Fruit fly (Drosophila melanogaster) whole organism, embryonic: ENCODE data around the gene scramb2.

Source experiments
- Abd-B ChIP-seq: fragments of 200-800 bp; sonication (Bioruptor generic); optimal IDR thresholded peaks from 2 replicates; lab custom pipeline; 2018; ENCODE audit warnings: missing biosample characterization, mild to moderate bottlenecking, missing genetic modification characterization, moderate library complexity
- Ada2b ChIP-seq: fragments of 200-800 bp; sonication (Bioruptor generic); IDR thresholded peaks from 2 replicates; pipeline ENCODE4 v1.3.6; 2022; ENCODE audit warnings: missing biosample characterization, missing genetic modification characterization
- Adf1 ChIP-seq: fragments of 200-800 bp; sonication (Bioruptor generic); IDR thresholded peaks from 2 replicates; pipeline ENCODE4 v1.3.6; 2022; ENCODE audit warnings: missing biosample characterization, missing genetic modification characterization
- CG10274 ChIP-seq: fragments of 200-800 bp; sonication (Bioruptor generic); optimal IDR thresholded peaks from 3 replicates; lab custom pipeline; 2017; ENCODE audit warnings: missing biosample characterization, mild to moderate bottlenecking, missing genetic modification characterization
- CG10979 ChIP-seq: fragments of 200-800 bp; sonication (Bioruptor generic); optimal IDR thresholded peaks from 2 replicates; lab custom pipeline; 2018; ENCODE audit warnings: missing biosample characterization, mild to moderate bottlenecking, missing genetic modification characterization, moderate library complexity
- CG11085 ChIP-seq: fragments of 200-800 bp; sonication (Bioruptor generic); IDR thresholded peaks from 2 replicates; pipeline ENCODE4 v1.3.6; 2022; ENCODE audit warnings: missing biosample characterization, missing genetic modification characterization
- CG11723 ChIP-seq: fragments of 200-800 bp; sonication (Bioruptor generic); optimal IDR thresholded peaks from 2 replicates; lab custom pipeline; 2017; ENCODE audit warnings: missing biosample characterization, mild to moderate bottlenecking, missing genetic modification characterization
- CG1233 ChIP-seq: fragments of 200-800 bp; sonication (Bioruptor generic); optimal IDR thresholded peaks from 4 replicates; lab custom pipeline; 2018; ENCODE audit warnings: missing biosample characterization, mild to moderate bottlenecking, missing genetic modification characterization
- CG12769 ChIP-seq: fragments of 200-800 bp; sonication (Bioruptor generic); optimal IDR thresholded peaks from 2 replicates; lab custom pipeline; 2019; ENCODE audit warnings: missing biosample characterization, mild to moderate bottlenecking, missing genetic modification characterization, moderate library complexity
- CG13894 ChIP-seq: fragments of 200-800 bp; sonication (Bioruptor generic); optimal IDR thresholded peaks from 3 replicates; lab custom pipeline; 2018; ENCODE audit warnings: missing biosample characterization, mild to moderate bottlenecking, missing genetic modification characterization, moderate library complexity
- CG16863 ChIP-seq: fragments of 200-800 bp; sonication (Bioruptor generic); optimal IDR thresholded peaks from 3 replicates; lab custom pipeline; 2016; ENCODE audit warnings: missing biosample characterization, missing genetic modification characterization
- CG18262 ChIP-seq: fragments of 200-800 bp; optimal IDR thresholded peaks from 3 replicates; lab custom pipeline; 2019; ENCODE audit warnings: missing biosample characterization, mild to moderate bottlenecking, missing genetic modification characterization, moderate library complexity
- CG2116 ChIP-seq: fragments of 200-800 bp; sonication (Bioruptor generic); optimal IDR thresholded peaks from 3 replicates; lab custom pipeline; 2018; ENCODE audit warnings: missing biosample characterization, mild to moderate bottlenecking, missing genetic modification characterization
- CG2120 ChIP-seq: fragments of 200-800 bp; sonication (Bioruptor generic); optimal IDR thresholded peaks from 3 replicates; lab custom pipeline; 2016; ENCODE audit warnings: missing biosample characterization, missing genetic modification characterization
- CG30403 ChIP-seq: fragments of 200-800 bp; sonication (Bioruptor generic); optimal IDR thresholded peaks from 3 replicates; lab custom pipeline; 2016; ENCODE audit warnings: missing biosample characterization, missing genetic modification characterization
- CG31365 ChIP-seq: fragments of 200-800 bp; sonication (Bioruptor generic); optimal IDR thresholded peaks from 2 replicates; lab custom pipeline; 2018; ENCODE audit warnings: missing biosample characterization, mild to moderate bottlenecking, missing genetic modification characterization
- CG34376 ChIP-seq: fragments of 200-800 bp; sonication (Bioruptor generic); optimal IDR thresholded peaks from 2 replicates; lab custom pipeline; 2018; ENCODE audit warnings: missing biosample characterization, mild to moderate bottlenecking, missing genetic modification characterization
- CG4854 ChIP-seq: fragments of 200-800 bp; sonication (Bioruptor generic); optimal IDR thresholded peaks from 2 replicates; lab custom pipeline; 2016; ENCODE audit warnings: missing biosample characterization, missing genetic modification characterization, inconsistent platforms
- CG5245 ChIP-seq: fragments of 200-800 bp; sonication (Bioruptor generic); optimal IDR thresholded peaks from 3 replicates; lab custom pipeline; 2016; ENCODE audit warnings: missing biosample characterization, missing genetic modification characterization
- CG7556 ChIP-seq: fragments of 200-800 bp; sonication (Bioruptor generic); optimal IDR thresholded peaks from 2 replicates; lab custom pipeline; 2017; ENCODE audit warnings: missing biosample characterization, mild to moderate bottlenecking, missing genetic modification characterization
- CG8944 ChIP-seq: fragments of 200-800 bp; sonication (Bioruptor generic); optimal IDR thresholded peaks from 3 replicates; lab custom pipeline; 2016; ENCODE audit warnings: missing biosample characterization, missing genetic modification characterization
- CG9437 ChIP-seq: fragments of 200-800 bp; sonication (Bioruptor generic); optimal IDR thresholded peaks from 2 replicates; lab custom pipeline; 2018; ENCODE audit warnings: missing biosample characterization, mild to moderate bottlenecking, missing genetic modification characterization
- Dfd ChIP-seq, 2 experiments: fragments of >200 bp; optimal IDR thresholded peaks; 2 replicates each; lab custom pipeline; 2017; ENCODE audit warnings: missing biosample characterization in 2 of 2, missing genetic modification characterization in 2 of 2
- HmgZ ChIP-seq: fragments of 200-800 bp; sonication (Bioruptor generic); optimal IDR thresholded peaks from 2 replicates; lab custom pipeline; 2018; ENCODE audit warnings: missing biosample characterization, mild to moderate bottlenecking, missing genetic modification characterization
- Hr78 ChIP-seq, 2 experiments: fragments of 200-800 bp in 1 of 2; fragments of >200 bp in 1 of 2; sonication (Bioruptor generic) in 1 of 2; optimal IDR thresholded peaks; 2 replicates each; lab custom pipeline; 2017 to 2019; ENCODE audit warnings: missing biosample characterization in 2 of 2, missing genetic modification characterization in 2 of 2, mild to moderate bottlenecking in 1 of 2, moderate library complexity in 1 of 2
- MTF-1 ChIP-seq: fragments of 200-800 bp; sonication (Bioruptor generic); optimal IDR thresholded peaks from 2 replicates; lab custom pipeline; 2018; ENCODE audit warnings: missing biosample characterization, mild to moderate bottlenecking, missing genetic modification characterization, borderline replicate concordance
- Nf-YB ChIP-seq: fragments of 200-800 bp; sonication (Bioruptor generic); optimal IDR thresholded peaks from 3 replicates; lab custom pipeline; 2019; ENCODE audit warnings: missing biosample characterization, mild to moderate bottlenecking, missing genetic modification characterization, moderate library complexity
- Poxn ChIP-seq: fragments of 200-800 bp; sonication (Bioruptor generic); IDR thresholded peaks from 2 replicates; pipeline ENCODE4 v1.3.6; 2022; ENCODE audit warnings: missing biosample characterization, missing genetic modification characterization
- Scr ChIP-seq: fragments of 200-800 bp; sonication (Bioruptor generic); IDR thresholded peaks from 2 replicates; pipeline ENCODE4 v1.3.6; 2022; ENCODE audit warnings: missing biosample characterization, missing genetic modification characterization; ENCODE audit not compliant: partially characterized antibody
- Six4 ChIP-seq: fragments of 200-800 bp; sonication (Bioruptor generic); optimal IDR thresholded peaks from 2 replicates; lab custom pipeline; 2016; ENCODE audit warnings: missing biosample characterization, missing genetic modification characterization
- Sox100B ChIP-seq: fragments of 200-800 bp; sonication (Bioruptor generic); optimal IDR thresholded peaks from 3 replicates; lab custom pipeline; 2018; ENCODE audit warnings: missing biosample characterization, mild to moderate bottlenecking, missing genetic modification characterization
- Vsx1 ChIP-seq: fragments of 200-800 bp; sonication (Bioruptor generic); optimal IDR thresholded peaks from 2 replicates; lab custom pipeline; 2017; ENCODE audit warnings: missing biosample characterization, mild to moderate bottlenecking, missing genetic modification characterization, missing genetic modification reagents
- crol ChIP-seq: fragments of 200-800 bp; sonication (Bioruptor generic); IDR thresholded peaks from 2 replicates; pipeline ENCODE4 v1.3.6; 2022; ENCODE audit warnings: missing biosample characterization, missing genetic modification characterization
- disco-r ChIP-seq: fragments of 200-800 bp; sonication (Bioruptor generic); optimal IDR thresholded peaks from 2 replicates; lab custom pipeline; 2016; ENCODE audit warnings: missing biosample characterization, missing genetic modification characterization
- dpn ChIP-seq, 2 experiments: fragments of 200-800 bp; sonication (Bioruptor generic); optimal IDR thresholded peaks; 3 replicates each; lab custom pipeline; 2016; ENCODE audit warnings: missing biosample characterization in 2 of 2, missing genetic modification characterization in 2 of 2
- gce ChIP-seq: fragments of 200-800 bp; sonication (Bioruptor generic); IDR thresholded peaks from 3 replicates; pipeline ENCODE4 v1.3.6; 2022; ENCODE audit warnings: missing biosample characterization, missing genetic modification characterization
- h ChIP-seq: fragments of >200 bp; optimal IDR thresholded peaks from 2 replicates; lab custom pipeline; 2017
- ham ChIP-seq: fragments of 200-800 bp; sonication (Bioruptor generic); IDR thresholded peaks from 2 replicates; pipeline ENCODE4 v1.3.6; 2022; ENCODE audit warnings: missing biosample characterization, missing genetic modification characterization
- jumu ChIP-seq: fragments of 200-800 bp; sonication (Bioruptor generic); optimal IDR thresholded peaks from 3 replicates; lab custom pipeline; 2016; ENCODE audit warnings: missing biosample characterization, missing genetic modification characterization
- kah ChIP-seq: fragments of 200-800 bp; sonication (Bioruptor generic); optimal IDR thresholded peaks from 2 replicates; lab custom pipeline; 2018; ENCODE audit warnings: missing biosample characterization, mild to moderate bottlenecking, missing genetic modification characterization
- lbe ChIP-seq: fragments of 200-800 bp; sonication (Bioruptor generic); optimal IDR thresholded peaks from 2 replicates; lab custom pipeline; 2016; ENCODE audit warnings: missing biosample characterization, mild to moderate bottlenecking, missing genetic modification characterization
- maf-S ChIP-seq: fragments of 200-800 bp; sonication (Bioruptor generic); optimal IDR thresholded peaks from 2 replicates; lab custom pipeline; 2016; ENCODE audit warnings: missing biosample characterization, missing genetic modification characterization
- mam ChIP-seq: fragments of 200-800 bp; sonication (Bioruptor generic); optimal IDR thresholded peaks from 3 replicates; lab custom pipeline; 2016; ENCODE audit warnings: missing biosample characterization, missing genetic modification characterization
- scrt ChIP-seq: fragments of 200-800 bp; sonication (Bioruptor generic); optimal IDR thresholded peaks from 2 replicates; lab custom pipeline; 2018; ENCODE audit warnings: missing biosample characterization, mild to moderate bottlenecking, missing genetic modification characterization, moderate library complexity
- sens ChIP-seq: fragments of 200-800 bp; sonication (Bioruptor generic); peaks from one replicate; lab custom pipeline; 2016; ENCODE audit warnings: missing biosample characterization, missing genetic modification characterization
- sr ChIP-seq: fragments of 200-800 bp; sonication (Bioruptor generic); IDR thresholded peaks from 3 replicates; pipeline ENCODE4 v1.3.6; 2022; ENCODE audit warnings: missing biosample characterization, missing genetic modification characterization
- tna ChIP-seq: fragments of 200-800 bp; sonication (Bioruptor generic); IDR thresholded peaks from 2 replicates; pipeline ENCODE4 v1.3.6; 2022; ENCODE audit warnings: missing biosample characterization, missing genetic modification characterization; ENCODE audit not compliant: partially characterized antibody
- usp ChIP-seq: fragments of >200 bp; optimal IDR thresholded peaks from 2 replicates; lab custom pipeline; 2017; ENCODE audit warnings: missing biosample characterization, missing genetic modification characterization
- wek ChIP-seq: fragments of 200-800 bp; sonication (Bioruptor generic); optimal IDR thresholded peaks from 3 replicates; lab custom pipeline; 2018; ENCODE audit warnings: missing biosample characterization, mild to moderate bottlenecking, missing genetic modification characterization, moderate library complexity

Gene scramb2

DNA sequence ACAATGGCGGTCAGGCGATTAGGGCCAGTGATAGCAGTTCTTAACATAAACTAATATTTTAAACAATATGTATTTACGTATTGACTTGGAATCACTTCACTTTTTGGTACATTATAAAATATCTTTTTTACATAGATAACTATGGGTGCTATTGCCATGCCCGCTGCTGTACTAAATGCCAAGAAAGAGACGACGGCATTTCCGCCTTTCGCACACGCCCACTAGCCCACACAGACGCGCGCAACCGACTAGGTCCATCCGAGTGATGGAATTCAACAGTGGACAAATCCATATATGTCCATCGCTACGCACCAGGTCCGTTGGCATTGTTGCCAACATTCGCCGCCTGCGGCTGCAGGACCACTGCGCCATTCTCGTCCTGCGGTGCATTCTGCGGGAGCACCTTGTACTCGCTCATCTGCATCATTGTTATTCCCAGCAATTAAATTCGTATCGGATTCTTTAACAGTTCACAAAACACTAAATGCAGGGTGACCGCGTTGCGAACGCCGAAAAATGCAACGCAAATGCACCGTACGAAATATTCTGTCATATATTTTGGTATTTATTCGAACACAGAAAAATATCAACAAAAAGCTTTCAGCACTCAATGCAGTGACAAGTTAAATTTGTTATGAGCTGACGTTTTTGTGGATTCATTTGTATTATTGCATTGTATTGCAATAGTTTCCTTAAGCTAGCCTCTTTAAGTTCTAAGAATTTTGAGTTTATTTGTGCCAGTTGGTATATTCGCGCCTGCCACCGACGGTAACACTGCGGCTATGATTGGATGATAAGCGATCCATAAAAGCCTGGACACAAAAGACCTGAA is at the start of gene scramb2, which contains the start of gene Sk2 (continued):
- peak; percentile 91 for TF ChIP-seq CG2120 (GFP tag; lab: Kevin White, UChicago)
- peak; percentile 96 for TF ChIP-seq HmgZ (tag; lab: Kevin White, UChicago)
- peak; percentile 93 for TF ChIP-seq lbe (GFP tag; lab: Kevin White, UChicago)
- peak; percentile 89 for TF ChIP-seq CG9437
- TF ChIP-seq gce: peak; percentile 92
- peak; percentile 96 for TF ChIP-seq sr (GFP tag; lab: Robert Waterston, UW)
- peak; percentile 94 for TF ChIP-seq Vsx1 (GFP tag; lab: Kevin White, UChicago)
- peak; percentile 91 for TF ChIP-seq scrt (GFP tag; lab: Kevin White, UChicago)
- peak; percentile 80 for TF ChIP-seq maf-S (GFP tag; lab: Kevin White, UChicago)
- no peak; the same call in 1 of the 2 replicates for TF ChIP-seq tna
- TF ChIP-seq CG1233: peak; percentile 94
- TF ChIP-seq Abd-B (GFP tag; lab: Kevin White, UChicago): peak; percentile 89
- peak; percentile 84 for TF ChIP-seq Nf-YB (GFP tag; lab: Kevin White, UChicago)
- TF ChIP-seq kah (GFP tag; lab: Kevin White, UChicago): peak; percentile 95
- peak; percentile 94 for TF ChIP-seq CG5245 (GFP tag; lab: Kevin White, UChicago)
- TF ChIP-seq wek (GFP tag; lab: Kevin White, UChicago): peak; percentile 87
- peak; percentile 90 for TF ChIP-seq CG4854
- TF ChIP-seq usp: no peak
- peak; percentile 72 for TF ChIP-seq CG2116
- TF ChIP-seq Scr (GFP tag; lab: Robert Waterston, UW): no peak
- TF ChIP-seq CG16863: peak; percentile 85
- peak; percentile 89 for TF ChIP-seq Six4 (GFP tag; lab: Kevin White, UChicago)
- TF ChIP-seq CG31365 (tag; lab: Kevin White, UChicago): peak; percentile 85
- peak; percentile 99 for TF ChIP-seq sens (GFP tag; lab: Kevin White, UChicago)
- TF ChIP-seq CG34376: peak; percentile 93
- TF ChIP-seq ham (GFP tag; lab: Robert Waterston, UW): peak; percentile 77
- TF ChIP-seq Sox100B: peak; percentile 94
- peak; percentile 97 for TF ChIP-seq Ada2b (GFP tag; lab: Robert Waterston, UW)
- peak; percentile 95 for TF ChIP-seq CG11723 (GFP tag; lab: Kevin White, UChicago)
- TF ChIP-seq CG10274 (GFP tag; lab: Kevin White, UChicago): peak; percentile 88
- peak; percentile 93 for TF ChIP-seq MTF-1
- TF ChIP-seq Hr78 (GFP tag; optimal IDR thresholded peaks at IDR 0.05; lab: Kevin White, UChicago): peak in 1 of 2 experiments; percentile 81
- peak; percentile 90 for TF ChIP-seq mam (GFP tag; lab: Kevin White, UChicago)
- TF ChIP-seq CG13894 (tag; lab: Kevin White, UChicago): peak; percentile 85
- peak; percentile 94 for TF ChIP-seq CG30403 (GFP tag; lab: Kevin White, UChicago)
- peak; percentile 95 for TF ChIP-seq CG18262 (tag; lab: Kevin White, UChicago)
- peak; percentile 91 for TF ChIP-seq CG11085 (GFP tag; lab: Robert Waterston, UW)
- TF ChIP-seq Dfd (GFP tag; optimal IDR thresholded peaks at IDR 0.05; lab: Kevin White, UChicago): peak in 1 of 2 experiments; percentile 19
- TF ChIP-seq h (lab: Kevin White, UChicago): no peak
- peak; percentile 67 for TF ChIP-seq disco-r (GFP tag; lab: Kevin White, UChicago)
- peak; percentile 79 for TF ChIP-seq jumu
- peak; percentile 91 to 94 for TF ChIP-seq dpn (GFP tag; optimal IDR thresholded peaks at IDR 0.05; lab: Kevin White, UChicago)
- TF ChIP-seq CG8944 (GFP tag; lab: Kevin White, UChicago): peak; percentile 76
- TF ChIP-seq crol (GFP tag; lab: Robert Waterston, UW): peak; percentile 37; the same call in 1 of the 2 replicates
- peak; percentile 96 for TF ChIP-seq CG12769
- peak; percentile 66 for TF ChIP-seq Adf1 (GFP tag; lab: Robert Waterston, UW)
- TF ChIP-seq CG10979 (tag; lab: Kevin White, UChicago): peak; percentile 94
- TF ChIP-seq CG7556 (GFP tag; lab: Kevin White, UChicago): peak; percentile 95
- peak; percentile 83 for TF ChIP-seq Poxn (GFP tag; lab: Robert Waterston, UW)
